Fruit fly (Drosophila melanogaster) whole organism, prepupa: Measurements from ENCODE around the gene CG16888.

Source experiments
- CG6808 ChIP-seq: fragments of 200-800 bp; sonication (Bioruptor generic); optimal IDR thresholded peaks from 3 replicates; lab custom pipeline; 2017; ENCODE audit warnings: missing biosample characterization, missing genetic modification characterization, mild to moderate bottlenecking, moderate library complexity, missing genetic modification reagents
- Eip75B ChIP-seq: fragments of 200-800 bp; sonication (Bioruptor generic); optimal IDR thresholded peaks from 3 replicates; lab custom pipeline; 2016; ENCODE audit warnings: missing biosample characterization, missing genetic modification characterization
- Eip93F ChIP-seq: fragments of 200-800 bp; sonication (Bioruptor generic); optimal IDR thresholded peaks from 2 replicates; lab custom pipeline; 2016; ENCODE audit warnings: missing biosample characterization, mild to moderate bottlenecking, missing genetic modification characterization
- Hr39 ChIP-seq: fragments of 200-800 bp; sonication (Bioruptor generic); optimal IDR thresholded peaks from 2 replicates; lab custom pipeline; 2016; ENCODE audit warnings: missing biosample characterization, missing genetic modification characterization
- Lpt ChIP-seq: fragments of 200-800 bp; sonication (Bioruptor generic); optimal IDR thresholded peaks from 3 replicates; lab custom pipeline; 2016; ENCODE audit warnings: missing biosample characterization, missing genetic modification characterization
- Sox102F ChIP-seq: fragments of 200-800 bp; sonication (Bioruptor generic); optimal IDR thresholded peaks from 2 replicates; lab custom pipeline; 2016; ENCODE audit warnings: missing biosample characterization, mild to moderate bottlenecking, missing genetic modification characterization
- fd59A ChIP-seq: fragments of 200-800 bp; sonication (Bioruptor generic); optimal IDR thresholded peaks from 2 replicates; lab custom pipeline; 2017; ENCODE audit warnings: missing biosample characterization, mild to moderate bottlenecking, missing genetic modification characterization, missing genetic modification reagents

dm6 chr2L:13807959-13808358, 5.1 kb downstream of the CG16888 start:
- TF ChIP-seq Hr39 (no peak), fd59A (GFP tag; lab: Kevin White, UChicago) (no peak), Lpt (GFP tag; lab: Kevin White, UChicago) (no peak), CG6808 (GFP tag; lab: Kevin White, UChicago) (no peak), Eip75B (GFP tag; lab: Kevin White, UChicago) (no peak), Sox102F (GFP tag; lab: Kevin White, UChicago) (no peak), Eip93F (GFP tag; lab: Kevin White, UChicago) (no peak)
